Fruit fly (Drosophila melanogaster) whole organism: ENCODE measurements around the gene mRpS9.

Experiments used
- CG8478 ChIP-seq: fragments of >200 bp; optimal IDR thresholded peaks from 2 replicates; lab custom pipeline; 2018; ENCODE audit warnings: inconsistent platforms
- EcR ChIP-seq, 2 experiments: fragments of >200 bp; optimal IDR thresholded peaks; 2 replicates each; lab custom pipeline; 2017; ENCODE audit warnings: missing biosample characterization in 2 of 2, missing genetic modification characterization in 2 of 2, missing genetic modification reagents in 2 of 2
- pan ChIP-seq: fragments of >200 bp; optimal IDR thresholded peaks from 2 replicates; lab custom pipeline; 2017
- psq ChIP-seq: fragments of >200 bp; optimal IDR thresholded peaks from 2 replicates; lab custom pipeline; 2017
- usp ChIP-seq: fragments of >200 bp; optimal IDR thresholded peaks from 2 replicates; lab custom pipeline; 2017; ENCODE audit warnings: missing biosample characterization, missing genetic modification characterization, mixed read lengths

dm6 chr3R:7911482-7911881, 9.0 kb upstream of the mRpS9 start, which contains the start of gene Prat:
- TF ChIP-seq CG8478 (lab: Kevin White, UChicago) (no peak), pan (lab: Kevin White, UChicago) (no peak), usp (GFP tag; lab: Kevin White, UChicago) (no peak), EcR (GFP tag; optimal IDR thresholded peaks at IDR 0.05; lab: Kevin White, UChicago) (no peak), psq (lab: Kevin White, UChicago) (no peak)
